Worm (Caenorhabditis elegans) whole organism, L3 larva: ENCODE results near the gene F11G11.14.
"Not testable (repeated sequence)": the region's sequence is repeated elsewhere in the genome, so short reads cannot be mapped to it uniquely, and the experiment has no call there.

ENCODE experiments used
- R02D3.7 ChIP-seq: fragments of 150-350 bp; optimal IDR thresholded peaks from 2 replicates; lab custom pipeline; 2014; ENCODE audit warnings: missing biosample characterization, missing genetic modification characterization
- ZK546.5 ChIP-seq: sonication (generic microtip); optimal IDR thresholded peaks from 2 replicates; lab custom pipeline; 2017; ENCODE audit warnings: missing biosample characterization, missing genetic modification characterization
- aly-2 ChIP-seq: fragments of 150-350 bp; optimal IDR thresholded peaks from 2 replicates; lab custom pipeline; 2014; ENCODE audit warnings: missing biosample characterization, missing genetic modification characterization
- ama-1 ChIP-seq: fragments of 150-350 bp; optimal IDR thresholded peaks from 2 replicates; lab custom pipeline; 2018
- ceh-16 ChIP-seq: sonication (generic microtip); optimal IDR thresholded peaks from 2 replicates; lab custom pipeline; 2017; ENCODE audit warnings: missing biosample characterization, missing genetic modification characterization
- ceh-28 ChIP-seq: fragments of 150-350 bp; optimal IDR thresholded peaks from 2 replicates; lab custom pipeline; 2014; ENCODE audit warnings: missing biosample characterization, missing genetic modification reagents, missing genetic modification characterization
- ceh-9 ChIP-seq: sonication (generic microtip); optimal IDR thresholded peaks from 2 replicates; lab custom pipeline; 2018; ENCODE audit warnings: missing biosample characterization, missing genetic modification characterization
- daf-12 ChIP-seq: fragments of 150-350 bp; optimal IDR thresholded peaks from 2 replicates; lab custom pipeline; 2014; ENCODE audit warnings: missing biosample characterization, missing genetic modification reagents, missing genetic modification characterization
- egl-27 ChIP-seq: sonication (generic microtip); optimal IDR thresholded peaks from 4 replicates; lab custom pipeline; 2017; ENCODE audit warnings: missing biosample characterization, missing genetic modification reagents, missing genetic modification characterization
- elt-1 ChIP-seq: fragments of 150-350 bp; optimal IDR thresholded peaks from 2 replicates; lab custom pipeline; 2014; ENCODE audit warnings: missing biosample characterization, missing genetic modification characterization
- elt-2 ChIP-seq: sonication (generic microtip); optimal IDR thresholded peaks from 2 replicates; lab custom pipeline; 2016; ENCODE audit warnings: missing genetic modification reagents, mild to moderate bottlenecking, missing genetic modification characterization, missing compliant biosample characterization
- elt-3 ChIP-seq, 3 experiments: fragments of 150-350 bp in 1 of 3; sonication (generic microtip) in 2 of 3; optimal IDR thresholded peaks; 2 replicates in 2 of 3; 4 replicates in 1 of 3; lab custom pipeline; 2014 to 2017; ENCODE audit warnings: missing biosample characterization in 3 of 3, missing genetic modification characterization in 3 of 3
- fkh-2 ChIP-seq: fragments of 150-350 bp; optimal IDR thresholded peaks from 2 replicates; lab custom pipeline; 2014; ENCODE audit warnings: missing biosample characterization, missing genetic modification reagents, missing genetic modification characterization
- fos-1 ChIP-seq: fragments of 150-350 bp; optimal IDR thresholded peaks from 2 replicates; lab custom pipeline; 2014; ENCODE audit warnings: missing biosample characterization, missing genetic modification characterization
- hmg-11 ChIP-seq: sonication (generic microtip); optimal IDR thresholded peaks from 2 replicates; lab custom pipeline; 2016; ENCODE audit warnings: missing genetic modification characterization, missing compliant biosample characterization
- jun-1 ChIP-seq: fragments of 150-350 bp; optimal IDR thresholded peaks from 2 replicates; lab custom pipeline; 2014; ENCODE audit warnings: missing biosample characterization, missing genetic modification reagents, missing genetic modification characterization
- lin-39 ChIP-seq: fragments of 150-350 bp; optimal IDR thresholded peaks from 2 replicates; lab custom pipeline; 2018; ENCODE audit warnings: missing biosample characterization, missing genetic modification reagents, missing genetic modification characterization
- lsy-12 ChIP-seq: sonication (generic microtip); optimal IDR thresholded peaks from 2 replicates; lab custom pipeline; 2016; ENCODE audit warnings: mild to moderate bottlenecking, missing genetic modification characterization, missing compliant biosample characterization
- mdl-1 ChIP-seq: fragments of 150-350 bp; optimal IDR thresholded peaks from 2 replicates; lab custom pipeline; 2014; ENCODE audit warnings: missing biosample characterization, missing genetic modification characterization
- nfya-1 ChIP-seq: sonication (generic microtip); optimal IDR thresholded peaks from 2 replicates; lab custom pipeline; 2017; ENCODE audit warnings: missing genetic modification characterization, mild to moderate bottlenecking, missing compliant biosample characterization, antibody characterized with exemption, moderate library complexity; ENCODE audit not compliant: insufficient read depth
- nhr-11 ChIP-seq: fragments of 150-350 bp; optimal IDR thresholded peaks from 2 replicates; lab custom pipeline; 2014; ENCODE audit warnings: missing biosample characterization, missing genetic modification characterization
- nhr-23 ChIP-seq: fragments of 150-350 bp; optimal IDR thresholded peaks from 2 replicates; lab custom pipeline; 2014; ENCODE audit warnings: missing biosample characterization, missing genetic modification reagents, missing genetic modification characterization
- nhr-237 ChIP-seq: fragments of 150-350 bp; optimal IDR thresholded peaks from 2 replicates; lab custom pipeline; 2014; ENCODE audit warnings: missing biosample characterization, missing genetic modification characterization
- nhr-25 ChIP-seq: sonication (generic microtip); optimal IDR thresholded peaks from 2 replicates; lab custom pipeline; 2017; ENCODE audit warnings: missing biosample characterization, missing genetic modification characterization
- nhr-28 ChIP-seq: fragments of 150-350 bp; optimal IDR thresholded peaks from 2 replicates; lab custom pipeline; 2014; ENCODE audit warnings: missing biosample characterization, missing genetic modification characterization
- nhr-43 ChIP-seq: sonication (generic microtip); optimal IDR thresholded peaks from 2 replicates; lab custom pipeline; 2016; ENCODE audit warnings: mild to moderate bottlenecking, missing genetic modification characterization, missing compliant biosample characterization; ENCODE audit not compliant: poor library complexity, severe bottlenecking
- nhr-67 ChIP-seq: fragments of 150-350 bp; optimal IDR thresholded peaks from 2 replicates; lab custom pipeline; 2014; ENCODE audit warnings: missing biosample characterization, missing genetic modification characterization
- nhr-77 ChIP-seq: fragments of 150-350 bp; optimal IDR thresholded peaks from 2 replicates; lab custom pipeline; 2014; ENCODE audit warnings: missing biosample characterization, missing genetic modification characterization
- pha-4 ChIP-seq: fragments of 150-350 bp; optimal IDR thresholded peaks from 2 replicates; lab custom pipeline; 2014; ENCODE audit warnings: missing biosample characterization, missing genetic modification reagents, missing genetic modification characterization
- sea-2 ChIP-seq: fragments of 150-350 bp; sonication (generic microtip); optimal IDR thresholded peaks from 4 replicates; lab custom pipeline; 2014; ENCODE audit warnings: missing biosample characterization, missing genetic modification reagents, missing genetic modification characterization
- snpc-4 ChIP-seq: fragments of 150-350 bp; optimal IDR thresholded peaks from 2 replicates; lab custom pipeline; 2014; ENCODE audit warnings: missing biosample characterization, missing genetic modification characterization
- unc-62 ChIP-seq: fragments of 150-350 bp; sonication (generic microtip); optimal IDR thresholded peaks from 4 replicates; lab custom pipeline; 2014; ENCODE audit warnings: missing biosample characterization, missing genetic modification reagents, missing genetic modification characterization
- zag-1 ChIP-seq: fragments of 150-350 bp; optimal IDR thresholded peaks from 2 replicates; lab custom pipeline; 2014; ENCODE audit warnings: missing biosample characterization, missing genetic modification characterization
- ztf-11 ChIP-seq: fragments of 150-350 bp; optimal IDR thresholded peaks from 2 replicates; lab custom pipeline; 2014; ENCODE audit warnings: missing biosample characterization, missing genetic modification characterization
- ztf-4 ChIP-seq: fragments of 150-350 bp; optimal IDR thresholded peaks from 2 replicates; lab custom pipeline; 2014; ENCODE audit warnings: missing biosample characterization, missing genetic modification characterization

F11G11.14 gene

ce11 chrII:4857873-4858364 lies 5.6 kb upstream of the F11G11.14 start, which contains the start of gene F11G11.5:
Gene F11G11.5 (plus strand): TSS chrII:4857923.
- no peak for TF ChIP-seq elt-1
- no peak for TF ChIP-seq jun-1 (tag; lab: Kevin White, UChicago)
- TF ChIP-seq elt-3 (tag; optimal IDR thresholded peaks at IDR 0.05; lab: Kevin White, UChicago): no peak
- peak; percentile 76 for TF ChIP-seq ama-1 (lab: Kevin White, UChicago)
- TF ChIP-seq unc-62: no peak
- peak; percentile 4 for TF ChIP-seq nhr-43 (tag; lab: Kevin White, UChicago)
- TF ChIP-seq nfya-1: no peak
- TF ChIP-seq ceh-9 (tag; lab: Kevin White, UChicago): no peak
- TF ChIP-seq daf-12 (tag; lab: Kevin White, UChicago): no peak
- no peak for TF ChIP-seq nhr-28 (tag; lab: Kevin White, UChicago)
- TF ChIP-seq ztf-11 (tag; lab: Kevin White, UChicago): no peak
- TF ChIP-seq ZK546.5 (tag; lab: Kevin White, UChicago): no peak

- TF ChIP-seq ama-1 (lab: Kevin White, UChicago) (peak; percentile 46), egl-27 (tag; lab: Kevin White, UChicago) (no peak), lsy-12 (tag; lab: Kevin White, UChicago) (peak; percentile 12), R02D3.7 (tag; lab: Kevin White, UChicago) (no peak), elt-2 (peak; percentile 4), ztf-4 (no peak), lin-39 (tag; lab: Kevin White, UChicago) (no peak), daf-12 (tag; lab: Kevin White, UChicago) (no peak), pha-4 (tag; lab: Kevin White, UChicago) (no peak), nhr-237 (tag; lab: Kevin White, UChicago) (no peak)
- TF ChIP-seq, all 47 proteins: peak for 3
Measured at ce11 chrII:4858906-4859411, 4.5 kb upstream of the F11G11.14 start.

- not testable (repeated sequence) for TF ChIP-seq elt-3 (tag; optimal IDR thresholded peaks at IDR 0.05; lab: Kevin White, UChicago); elt-2; nhr-67 (tag; lab: Kevin White, UChicago)
Measured at ce11 chrII:4860260-4860659, 3.2 kb upstream of the F11G11.14 start, which contains the start of the genes nspd-5 and F11G11.4. Gene nspd-5 (minus strand): TSS chrII:4860360. Gene F11G11.4 (plus strand): TSS chrII:4860594.

ce11 chrII:4866045-4866444 lies 2.6 kb downstream of the F11G11.14 start:
- no peak for TF ChIP-seq mdl-1 (tag; lab: Kevin White, UChicago)
- TF ChIP-seq nfya-1: peak; percentile 25
- no peak for TF ChIP-seq jun-1 (tag; lab: Kevin White, UChicago)
- no peak for TF ChIP-seq lin-39 (tag; lab: Kevin White, UChicago)
- TF ChIP-seq zag-1 (tag; lab: Kevin White, UChicago): no peak
- TF ChIP-seq egl-27 (tag; lab: Kevin White, UChicago): no peak
- no peak for TF ChIP-seq snpc-4
- TF ChIP-seq nhr-25: peak; percentile 78
- TF ChIP-seq fos-1 (tag; lab: Kevin White, UChicago): no peak
- peak in 1 of 3 experiments; percentile 73 for TF ChIP-seq elt-3 (tag; optimal IDR thresholded peaks at IDR 0.05; lab: Kevin White, UChicago)
- peak; percentile 16 for TF ChIP-seq nhr-77
- TF ChIP-seq unc-62: peak; percentile 50
- no peak for TF ChIP-seq nhr-67 (tag; lab: Kevin White, UChicago)
- peak; percentile 64 for TF ChIP-seq nhr-23 (tag; lab: Kevin White, UChicago)
- TF ChIP-seq nhr-43 (tag; lab: Kevin White, UChicago): peak; percentile 74
- TF ChIP-seq R02D3.7 (tag; lab: Kevin White, UChicago): peak; percentile 28
- no peak for TF ChIP-seq sea-2 (GFP tag; lab: Kevin White, UChicago)
- no peak for TF ChIP-seq ztf-4
- no peak for TF ChIP-seq ceh-16 (tag; lab: Kevin White, UChicago)
- no peak for TF ChIP-seq fkh-2
- peak; percentile 91 for TF ChIP-seq ama-1 (lab: Kevin White, UChicago)
- no peak for TF ChIP-seq elt-2
- no peak for TF ChIP-seq ztf-11 (tag; lab: Kevin White, UChicago)
- no peak for TF ChIP-seq ZK546.5 (tag; lab: Kevin White, UChicago)

- no peak for TF ChIP-seq aly-2 (tag; lab: Kevin White, UChicago)
- TF ChIP-seq nhr-28 (tag; lab: Kevin White, UChicago): no peak
- TF ChIP-seq ceh-28 (tag; lab: Kevin White, UChicago): no peak
- no peak for TF ChIP-seq hmg-11 (tag; lab: Kevin White, UChicago)
- no peak for TF ChIP-seq nhr-237 (tag; lab: Kevin White, UChicago)
- no peak for TF ChIP-seq snpc-4
- no peak for TF ChIP-seq nfya-1
- TF ChIP-seq jun-1 (tag; lab: Kevin White, UChicago): no peak
- no peak for TF ChIP-seq elt-3 (tag; optimal IDR thresholded peaks at IDR 0.05; lab: Kevin White, UChicago)
- TF ChIP-seq nhr-11: no peak
- TF ChIP-seq ztf-4: no peak
- TF ChIP-seq, all 47 proteins: peak for 0
Measured at ce11 chrII:4867476-4867875, 4.0 kb downstream of the F11G11.14 start, which contains the start of gene col-17. Gene col-17 (minus strand): TSS chrII:4867576.
